ENCODE assay signal across 1 worm cellular context in the genomic region with DNA sequence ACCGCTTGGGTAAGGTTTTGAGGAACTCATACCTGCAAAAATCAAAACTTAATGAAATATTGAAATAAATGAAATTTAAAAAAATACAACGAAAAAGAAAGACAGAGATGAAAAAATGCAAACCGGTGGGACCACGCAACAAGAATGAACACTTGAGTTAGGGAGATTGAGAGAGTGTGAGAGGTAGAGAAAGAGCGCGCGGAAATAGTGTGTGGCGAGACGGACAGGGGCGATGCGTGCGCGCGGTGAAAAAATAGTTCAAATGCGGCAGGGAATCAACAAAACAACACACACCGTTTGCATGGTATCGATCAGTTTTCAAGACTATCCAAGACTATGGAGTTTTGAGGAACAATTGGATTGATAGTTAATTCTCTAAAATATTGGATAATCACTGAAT.
TF ChIP-seq lines count a peak whose summit lies in the region.

TSS of gene meg-3 (minus strand) at position 32 of the 400 bp plus-strand sequence.

TF ChIP-seq in whole organism, L1 larva, 84 proteins besides CTCF, POLR2A, EP300 and RAD21 (continued from another document):
- TF ChIP-seq isw-1 (GFP tag; IDR thresholded peaks at IDR 0.05; lab: Robert Waterston, UW) (no peak), nhr-85 (tag; lab: Kevin White, UChicago) (peak; percentile 63), xbp-1 (tag; optimal IDR thresholded peaks at IDR 0.05; lab: Kevin White, UChicago) (no peak), pag-3 (tag; optimal IDR thresholded peaks at IDR 0.05; lab: Kevin White, UChicago; ENCODE audit: borderline replicate concordance, insufficient read depth) (no peak), lir-3 (tag; optimal IDR thresholded peaks at IDR 0.05; lab: Kevin White, UChicago; ENCODE audit: poor library complexity) (no peak), ceh-88 (GFP tag; IDR thresholded peaks at IDR 0.05; lab: Robert Waterston, UW) (no peak), aha-1 (tag; optimal IDR thresholded peaks at IDR 0.05; lab: Kevin White, UChicago) (no peak)
